Fruit fly (Drosophila melanogaster): ENCODE measurements around the gene Hsp26.

Hsp26 gene

dm6 chr3L:9399013-9399750 lies 22.0 kb upstream of the Hsp26 start, which contains the start of gene CG4080 (continued):
- TF ChIP-seq jumu (GFP tag; optimal IDR thresholded peaks at IDR 0.05) (no peak), CG3838 (GFP tag; optimal IDR thresholded peaks at IDR 0.05) (peak; percentile 15), fd3F (GFP tag; optimal IDR thresholded peaks at IDR 0.05) (no peak), CG8281 (tag; optimal IDR thresholded peaks at IDR 0.05) (no peak), CG8290 (GFP tag; optimal IDR thresholded peaks at IDR 0.05) (peak; percentile 22), CG8290 (tag; optimal IDR thresholded peaks at IDR 0.05) (peak; percentile 32 to 36), wek (GFP tag; optimal IDR thresholded peaks at IDR 0.05) (peak; percentile 10), stc (GFP tag; IDR thresholded peaks at IDR 0.05) (peak; percentile 53; the same call in 1 of the 2 replicates), BEAF-32 (GFP tag; optimal IDR thresholded peaks at IDR 0.05) (peak; percentile 86), Gug (GFP tag; IDR thresholded peaks at IDR 0.05) (no peak), CG6175 (GFP tag; IDR thresholded peaks at IDR 0.05) (no peak), btn (GFP tag; optimal IDR thresholded peaks at IDR 0.05) (no peak), cas (GFP tag; IDR thresholded peaks at IDR 0.05) (no peak), CG1233 (GFP tag; optimal IDR thresholded peaks at IDR 0.05) (no peak), CG9215 (GFP tag; IDR thresholded peaks at IDR 0.05) (no peak), CG6854 (GFP tag; optimal IDR thresholded peaks at IDR 0.05) (no peak), CG2889 (GFP tag; IDR thresholded peaks at IDR 0.05) (no peak), ewg (GFP tag; optimal IDR thresholded peaks at IDR 0.05) (peak; percentile 3), hth (optimal IDR thresholded peaks at IDR 0.05) (no peak), sr (GFP tag; IDR thresholded peaks at IDR 0.05) (no peak), chif (GFP tag; optimal IDR thresholded peaks at IDR 0.05) (peak in 1 of 2 experiments; percentile 34), Atf3 (GFP tag; optimal IDR thresholded peaks at IDR 0.05) (no peak), gfzf (GFP tag; optimal IDR thresholded peaks at IDR 0.05) (peak; percentile 90), CG1603 (tag; optimal IDR thresholded peaks at IDR 0.05) (peak; percentile 55), CG2116 (GFP tag; optimal IDR thresholded peaks at IDR 0.05) (peak; percentile 89), Asciz (GFP tag; optimal IDR thresholded peaks at IDR 0.05) (no peak), CG14965 (GFP tag; optimal IDR thresholded peaks at IDR 0.05; ENCODE audit: borderline replicate concordance) (no peak), phol (tag; optimal IDR thresholded peaks at IDR 0.05) (peak; percentile 55), eyg (GFP tag; optimal IDR thresholded peaks at IDR 0.05) (no peak), HLH4C (GFP tag; IDR thresholded peaks at IDR 0.05; ENCODE audit: partially characterized antibody) (peak; percentile 73), CG34224 (GFP tag; IDR thresholded peaks at IDR 0.05; ENCODE audit: partially characterized antibody) (peak; percentile 69), CG18619 (GFP tag; optimal IDR thresholded peaks at IDR 0.05) (no peak), ftz-f1 (GFP tag; optimal IDR thresholded peaks at IDR 0.05) (no peak), CG4730 (GFP tag; IDR thresholded peaks at IDR 0.05) (no peak), E2f1 (GFP tag; IDR thresholded peaks at IDR 0.05) (peak; percentile 25; the same call in 1 of the 2 replicates), Taf1 (GFP tag; IDR thresholded peaks at IDR 0.05) (no peak), hkb (optimal IDR thresholded peaks at IDR 0.05) (peak; percentile 6), hkb (GFP tag; IDR thresholded peaks at IDR 0.05) (0 out of 2 replicates have a peak, but pooled peaks have one; percentile 19), NFAT (GFP tag; IDR thresholded peaks at IDR 0.05) (no peak), pzg (GFP tag; optimal IDR thresholded peaks at IDR 0.05) (peak; percentile 81), CG16815 (GFP tag; optimal IDR thresholded peaks at IDR 0.05) (no peak), HLH3B (GFP tag; IDR thresholded peaks at IDR 0.05) (no peak), lola (GFP tag; optimal IDR thresholded peaks at IDR 0.05) (peak in 1 of 3 experiments; percentile 25), CG11696 (GFP tag; IDR thresholded peaks at IDR 0.05) (no peak), CG11093 (GFP tag; IDR thresholded peaks at IDR 0.05) (no peak), onecut (GFP tag; IDR thresholded peaks at IDR 0.05) (no peak), dysf (GFP tag; IDR thresholded peaks at IDR 0.05) (no peak), CG11456 (GFP tag; IDR thresholded peaks at IDR 0.05) (no peak), HLHmδ (GFP tag; optimal IDR thresholded peaks at IDR 0.05) (no peak), Jarid2 (GFP tag; optimal IDR thresholded peaks at IDR 0.05) (peak; percentile 86)
